Fruit fly (Drosophila melanogaster): ENCODE results near the gene CG31140.

CG31140 gene

dm6 chr3R:24015449-24015848, 52.5 kb downstream of the CG31140 start:
- TF ChIP-seq E2f2 (GFP tag; IDR thresholded peaks at IDR 0.05): no peak
- no peak for TF ChIP-seq Oaz (GFP tag; IDR thresholded peaks at IDR 0.05)
- TF ChIP-seq CG43689 (GFP tag; IDR thresholded peaks at IDR 0.05): no peak
- TF ChIP-seq CG18011 (GFP tag; optimal IDR thresholded peaks at IDR 0.05): no peak
- no peak for TF ChIP-seq ftz-f1 (GFP tag; optimal IDR thresholded peaks at IDR 0.05)
- TF ChIP-seq CG3726 (GFP tag; IDR thresholded peaks at IDR 0.05): no peak
- TF ChIP-seq Dek (tag; optimal IDR thresholded peaks at IDR 0.05): no peak

dm6 chr3R:24015939-24016913, 53.2 kb downstream of the CG31140 start:
- no peak for TF ChIP-seq Drgx (GFP tag; IDR thresholded peaks at IDR 0.05)
- peak; percentile 10 for TF ChIP-seq sqz (GFP tag; optimal IDR thresholded peaks at IDR 0.05)
- 0 out of 3 replicates have a peak, but pooled peaks have one; percentile 19 for TF ChIP-seq ci (GFP tag; IDR thresholded peaks at IDR 0.05)
- peak; percentile 28 for TF ChIP-seq BtbVII (GFP tag; optimal IDR thresholded peaks at IDR 0.05)
- TF ChIP-seq Atf6 (GFP tag; IDR thresholded peaks at IDR 0.05): peak; percentile 21; the same call in 1 of the 2 replicates
- TF ChIP-seq CG2678 (tag; optimal IDR thresholded peaks at IDR 0.05): peak; percentile 41
- TF ChIP-seq CG10321 (GFP tag; IDR thresholded peaks at IDR 0.05): peak; percentile 79
- no peak for TF ChIP-seq CG14014 (GFP tag; IDR thresholded peaks at IDR 0.05)
- TF ChIP-seq sug (tag; optimal IDR thresholded peaks at IDR 0.05): peak; percentile 84
- no peak for TF ChIP-seq CG13287 (GFP tag; IDR thresholded peaks at IDR 0.05; ENCODE audit: partially characterized antibody)
- TF ChIP-seq CTCF (GFP tag; optimal IDR thresholded peaks at IDR 0.05): no peak
- no peak for TF ChIP-seq CG11247 (GFP tag; IDR thresholded peaks at IDR 0.05)
- TF ChIP-seq exex (tag; optimal IDR thresholded peaks at IDR 0.05): peak; percentile 89
- peak; percentile 3 for TF ChIP-seq mirr (GFP tag; optimal IDR thresholded peaks at IDR 0.05)
- TF ChIP-seq CG2889 (GFP tag; IDR thresholded peaks at IDR 0.05): 0 out of 3 replicates have a peak, but pooled peaks have one; percentile 11
- TF ChIP-seq chinmo (GFP tag; IDR thresholded peaks at IDR 0.05; ENCODE audit: partially characterized antibody): 0 out of 4 replicates have a peak, but pooled peaks have one; percentile 73
- TF ChIP-seq GATAe (GFP tag; conservative IDR thresholded peaks at IDR 0.05): peak; percentile 46
- peak; percentile 44 for TF ChIP-seq CG34376 (GFP tag; optimal IDR thresholded peaks at IDR 0.05)
- peak in 1 of 2 experiments; percentile 12 for TF ChIP-seq Pdp1 (GFP tag; optimal IDR thresholded peaks at IDR 0.05)
- TF ChIP-seq Spps (tag; optimal IDR thresholded peaks at IDR 0.05): no peak
- no peak for TF ChIP-seq pb (GFP tag; optimal IDR thresholded peaks at IDR 0.05)
- TF ChIP-seq CG7271 (tag; optimal IDR thresholded peaks at IDR 0.05): no peak

dm6 chr3R:24017648-24018047, 54.7 kb downstream of the CG31140 start:
- TF ChIP-seq Pdp1 (GFP tag; optimal IDR thresholded peaks at IDR 0.05) (no peak), CG5180 (GFP tag; optimal IDR thresholded peaks at IDR 0.05) (no peak), CG14965 (GFP tag; optimal IDR thresholded peaks at IDR 0.05; ENCODE audit: borderline replicate concordance) (no peak), sisA (GFP tag; IDR thresholded peaks at IDR 0.05) (no peak), stc (GFP tag; IDR thresholded peaks at IDR 0.05) (peak; percentile 8; the same call in 1 of the 2 replicates), Med (GFP tag) (peak; percentile 54), Lhr (GFP tag; optimal IDR thresholded peaks at IDR 0.05) (no peak), pan (optimal IDR thresholded peaks at IDR 0.05) (no peak), pan (GFP tag; optimal IDR thresholded peaks at IDR 0.05 in 1 of 2, IDR thresholded peaks at IDR 0.05 in 1 of 2) (peak in 1 of 2 experiments; percentile 37), CG12391 (tag; optimal IDR thresholded peaks at IDR 0.05) (no peak), ttk (GFP tag; IDR thresholded peaks at IDR 0.05) (no peak), kah (GFP tag; optimal IDR thresholded peaks at IDR 0.05) (no peak), Fer2 (tag; optimal IDR thresholded peaks at IDR 0.05) (no peak), Ravus (GFP tag; IDR thresholded peaks at IDR 0.05) (no peak), CG2678 (tag; optimal IDR thresholded peaks at IDR 0.05) (no peak), Hr51 (GFP tag; optimal IDR thresholded peaks at IDR 0.05) (peak in 1 of 2 experiments; percentile 10), CG6791 (GFP tag; IDR thresholded peaks at IDR 0.05; ENCODE audit: partially characterized antibody) (no peak), Dip3 (GFP tag; optimal IDR thresholded peaks at IDR 0.05) (no peak), CG16863 (GFP tag; optimal IDR thresholded peaks at IDR 0.05) (no peak), nmo (GFP tag; optimal IDR thresholded peaks at IDR 0.05) (no peak)

All from whole organism, embryonic.